Fruit fly (Drosophila melanogaster) ovary, adult (tissue): ENCODE results near the gene Kdsr.

Experiments
- CG17801 ChIP-seq: fragments of 200-800 bp; optimal IDR thresholded peaks from 2 replicates; lab custom pipeline; 2019; ENCODE audit warnings: missing biosample characterization, mild to moderate bottlenecking, missing genetic modification characterization, moderate library complexity; ENCODE audit not compliant: partially characterized antibody

Gene Kdsr

DNA sequence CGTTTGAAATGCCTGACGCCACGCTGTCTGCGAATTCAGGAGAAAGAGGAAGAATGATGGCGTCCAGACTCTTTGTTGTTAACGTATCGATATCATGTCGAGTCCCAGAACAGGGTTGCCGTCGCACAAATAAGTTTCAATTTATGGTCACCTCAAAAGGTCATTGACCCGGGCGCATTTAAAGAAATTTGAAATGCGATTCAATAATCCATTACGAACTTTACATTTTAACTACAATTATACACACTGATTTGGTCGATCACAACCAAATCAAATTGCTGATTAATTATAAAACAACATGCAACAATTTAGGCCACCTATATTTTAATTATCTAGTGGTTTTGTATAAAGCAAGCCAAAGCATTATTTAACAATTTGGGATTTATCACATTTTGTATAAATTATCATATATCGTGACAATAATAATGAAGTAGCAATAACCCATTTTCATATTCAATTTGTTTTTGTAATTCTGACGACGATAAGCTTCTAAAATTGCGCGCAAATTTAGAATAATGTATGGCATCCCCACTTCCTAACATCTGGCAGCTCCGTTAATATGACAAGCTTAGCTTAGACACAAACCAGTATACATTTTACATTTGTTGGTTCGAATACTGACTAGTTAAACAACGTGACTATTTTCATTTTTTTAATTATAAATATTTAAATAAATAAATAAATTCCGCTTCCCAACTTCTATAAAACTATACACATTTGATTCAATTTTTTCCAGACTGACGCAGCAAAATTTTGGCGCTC lies 17.1 kb downstream of the Kdsr start, which contains the start of gene bam:
TSS of gene bam (minus strand) at position 58 of the 762 bp plus-strand sequence.
- TF ChIP-seq CG17801 (GFP tag; lab: Kevin White, UChicago): no peak

DNA sequence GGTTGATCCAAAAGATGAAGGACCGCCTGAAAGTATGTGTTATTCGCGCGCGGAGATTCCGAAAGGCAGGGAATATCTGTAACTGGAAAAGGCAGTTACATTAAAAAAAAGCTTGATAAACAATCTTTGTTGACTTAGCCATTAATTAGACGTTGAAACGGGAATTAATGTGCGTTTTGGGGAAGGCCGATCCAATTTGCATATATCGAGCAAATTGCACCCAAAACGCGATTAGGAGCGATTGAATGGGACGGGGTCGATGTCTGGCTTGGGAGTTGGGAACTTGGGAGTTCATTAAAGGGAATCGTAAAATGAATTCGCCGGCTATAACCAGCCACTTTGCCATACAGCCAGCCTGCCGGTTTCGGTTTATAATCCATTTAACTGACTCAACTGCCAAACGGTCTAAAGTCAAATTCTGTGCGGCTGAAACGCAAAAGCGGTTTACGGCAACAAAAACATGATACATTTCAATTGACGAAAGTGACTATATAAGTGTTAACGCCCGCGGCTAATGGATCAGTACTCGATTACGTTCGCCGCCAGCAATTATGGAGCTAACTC lies 20.7 kb downstream of the Kdsr start, which contains the start of gene CG11854:
TSS of gene CG11854 (plus strand) at position 514 of the 564 bp plus-strand sequence.
- no peak for TF ChIP-seq CG17801 (GFP tag; lab: Kevin White, UChicago)

DNA sequence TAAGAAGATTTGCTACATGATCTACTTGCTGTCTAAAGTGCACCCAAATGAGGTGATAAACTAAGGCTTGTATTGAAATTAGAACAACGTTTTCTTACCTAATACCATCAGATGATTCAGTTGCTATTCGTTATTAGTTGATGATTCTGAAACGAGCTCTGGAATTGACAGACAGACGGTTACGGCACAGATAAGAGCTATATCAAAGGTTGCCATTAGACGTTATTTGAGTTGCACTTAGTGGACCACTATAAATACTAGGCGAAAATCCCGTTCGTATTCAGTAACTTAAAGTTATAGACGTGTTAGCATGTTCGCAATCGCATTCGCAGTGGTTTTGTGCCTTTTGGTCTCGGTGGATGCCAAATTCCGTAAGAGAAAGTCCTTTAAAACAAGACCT lies 22.4 kb downstream of the Kdsr start, which contains the start of gene to:
TSS of gene to (plus strand) at position 301 of the 400 bp plus-strand sequence.
- no peak for TF ChIP-seq CG17801 (GFP tag; lab: Kevin White, UChicago)

dm6 chr3R:25238771-25239700 lies 23.3 kb downstream of the Kdsr start:
- TF ChIP-seq CG17801 (GFP tag; lab: Kevin White, UChicago): no peak

dm6 chr3R:25237314-25237713 lies 25.0 kb downstream of the Kdsr start, which contains the start of gene Jhbp7:
Gene Jhbp7 (plus strand): TSS chr3R:25237614.
- no peak for TF ChIP-seq CG17801 (GFP tag; lab: Kevin White, UChicago)

DNA sequence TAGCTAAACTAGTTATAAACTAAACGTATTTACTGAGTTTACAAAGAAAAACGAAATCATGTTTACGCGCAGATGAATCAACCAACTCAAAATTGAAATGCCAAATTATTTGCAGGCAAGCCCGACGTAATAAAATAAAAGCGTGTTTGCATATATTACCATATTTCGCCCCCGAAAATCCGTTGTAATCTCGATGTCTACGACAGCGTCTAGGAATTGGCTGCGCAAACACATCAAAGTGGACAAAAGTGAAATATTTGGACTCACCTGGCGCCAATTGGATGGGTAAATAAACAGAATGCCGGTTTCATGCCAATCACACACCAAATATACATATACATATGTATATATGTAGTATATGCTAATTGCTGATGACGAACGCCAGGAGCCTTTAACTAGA lies 26.2 kb downstream of the Kdsr start:
- no peak for TF ChIP-seq CG17801 (GFP tag; lab: Kevin White, UChicago)

- TF ChIP-seq CG17801 (GFP tag; lab: Kevin White, UChicago): peak; percentile 29
Measured at dm6 chr3R:25235362-25235761, 26.9 kb downstream of the Kdsr start, which contains the start of gene Sil1. Gene Sil1 (minus strand): TSS chr3R:25235529.

- peak; percentile 6 for TF ChIP-seq CG17801 (GFP tag; lab: Kevin White, UChicago)
Measured at dm6 chr3R:25232271-25232989, 29.9 kb downstream of the Kdsr start, which contains the start of gene Cad96Cb. Gene Cad96Cb (minus strand): TSS chr3R:25232321.

DNA sequence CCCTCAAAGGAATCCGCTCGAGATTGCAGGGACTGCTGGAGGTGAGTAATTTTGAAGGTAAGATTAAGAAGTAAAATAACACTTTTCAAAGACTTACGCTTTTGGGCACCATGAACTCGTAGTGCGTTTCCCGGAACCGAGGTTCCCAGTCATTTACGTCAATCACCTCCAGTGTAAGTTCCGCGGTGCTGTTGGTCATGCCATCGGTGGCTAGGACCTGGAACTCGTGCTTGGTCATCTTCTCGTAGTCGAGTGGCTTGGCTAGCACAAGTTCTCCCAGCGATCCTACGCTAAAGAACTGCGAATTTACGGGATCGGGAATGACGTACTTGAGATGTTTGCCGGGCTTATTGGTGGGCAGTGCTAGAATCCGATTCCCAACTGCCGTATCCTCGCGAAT lies 36.8 kb downstream of the Kdsr start:
- no peak for TF ChIP-seq CG17801 (GFP tag; lab: Kevin White, UChicago)

dm6 chr3R:25221203-25221807 lies 41.0 kb downstream of the Kdsr start, which contains the start of gene Alg9:
Gene Alg9 (plus strand): TSS chr3R:25221589.
- TF ChIP-seq CG17801 (GFP tag; lab: Kevin White, UChicago): peak; percentile 0

DNA sequence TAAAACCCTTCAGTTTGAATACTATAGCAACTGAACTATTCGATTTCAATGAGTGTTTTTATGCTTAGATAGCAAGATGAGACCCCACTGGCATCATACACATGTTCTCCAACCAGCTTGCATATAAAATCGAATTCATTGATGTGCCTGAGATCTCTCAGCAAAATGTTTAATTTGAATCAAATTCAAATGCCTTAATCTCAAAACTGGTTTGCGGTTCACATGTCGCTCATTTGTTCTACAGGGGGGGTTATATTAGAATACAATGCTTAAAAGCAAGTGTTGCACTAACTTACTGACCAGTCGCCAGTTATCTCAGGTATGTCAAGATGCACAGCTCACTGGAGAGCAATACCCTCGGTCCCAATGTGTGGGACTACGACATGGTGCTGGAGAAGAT lies 43.3 kb downstream of the Kdsr start, which contains the start of gene CG31103:
TSS of gene CG31103 (plus strand) at position 301 of the 400 bp plus-strand sequence.
- TF ChIP-seq CG17801 (GFP tag; lab: Kevin White, UChicago): no peak

- no peak for TF ChIP-seq CG17801 (GFP tag; lab: Kevin White, UChicago)
Measured at dm6 chr3R:25215997-25216396, 46.3 kb downstream of the Kdsr start, which contains the start of gene CG31106. Gene CG31106 (plus strand): TSS chr3R:25216297.

DNA sequence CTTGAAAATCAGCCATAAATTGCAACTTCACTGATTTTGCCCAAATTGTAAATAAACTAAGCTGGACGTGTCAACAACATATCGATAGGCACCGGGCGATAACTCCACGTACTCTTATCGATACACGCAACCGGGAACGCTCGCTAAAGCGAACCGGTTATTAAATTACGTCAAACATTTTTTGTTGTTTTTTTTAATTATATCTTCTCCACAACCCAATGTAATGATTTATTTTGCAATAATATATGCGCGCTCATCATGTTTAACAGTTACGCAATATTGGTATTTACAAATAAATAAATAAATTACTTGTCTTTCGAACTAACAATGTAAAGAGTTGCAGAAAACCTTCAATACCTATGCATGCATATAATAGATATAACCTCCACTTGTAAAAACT lies 47.2 kb downstream of the Kdsr start, which contains the start of gene Saysd1:
TSS of gene Saysd1 (minus strand) at position 66 of the 400 bp plus-strand sequence.
- peak; percentile 41 for TF ChIP-seq CG17801 (GFP tag; lab: Kevin White, UChicago)
